Fruit fly (Drosophila melanogaster) whole organism, prepupa: ENCODE measurements around the gene CG7530.
A peak's percentile ranks its signal among the peaks of the same experiment; 100 is the strongest.

Experiments
- Blimp-1 ChIP-seq: fragments of 200-800 bp; sonication (Bioruptor generic); optimal IDR thresholded peaks from 3 replicates; lab custom pipeline; 2017; ENCODE audit warnings: missing biosample characterization, missing genetic modification characterization, mild to moderate bottlenecking, moderate library complexity, missing genetic modification reagents
- CG10669 ChIP-seq: fragments of 200-800 bp; sonication (Bioruptor generic); optimal IDR thresholded peaks from 3 replicates; lab custom pipeline; 2018; ENCODE audit warnings: missing biosample characterization, mild to moderate bottlenecking, missing genetic modification characterization, moderate library complexity
- CG11294 ChIP-seq: fragments of 200-800 bp; sonication (Bioruptor generic); IDR thresholded peaks from 2 replicates; pipeline ENCODE4 v1.3.6; 2022; ENCODE audit warnings: missing biosample characterization, missing genetic modification characterization
- CG11762 ChIP-seq: fragments of 200-800 bp; sonication (Bioruptor generic); optimal IDR thresholded peaks from 3 replicates; lab custom pipeline; 2016; ENCODE audit warnings: missing biosample characterization, missing genetic modification characterization; ENCODE audit not compliant: insufficient read depth
- CG11902 ChIP-seq: fragments of 200-800 bp; sonication (Bioruptor generic); optimal IDR thresholded peaks from 3 replicates; lab custom pipeline; 2016; ENCODE audit warnings: missing biosample characterization, missing genetic modification characterization
- CG15336 ChIP-seq: fragments of 200-800 bp; sonication (Bioruptor generic); IDR thresholded peaks from 2 replicates; pipeline ENCODE4 v1.3.6; 2022; ENCODE audit warnings: missing biosample characterization, missing genetic modification characterization
- CG1621 ChIP-seq: fragments of 200-800 bp; sonication (Bioruptor generic); optimal IDR thresholded peaks from 3 replicates; lab custom pipeline; 2018; ENCODE audit warnings: missing biosample characterization, mild to moderate bottlenecking, missing genetic modification characterization
- CG16779 ChIP-seq: fragments of 200-800 bp; sonication (Bioruptor generic); optimal IDR thresholded peaks from 3 replicates; lab custom pipeline; 2017; ENCODE audit warnings: missing biosample characterization, mild to moderate bottlenecking, missing genetic modification characterization
- CG3032 ChIP-seq: fragments of 200-800 bp; optimal IDR thresholded peaks from 2 replicates; lab custom pipeline; 2019; ENCODE audit warnings: missing biosample characterization, mild to moderate bottlenecking, missing genetic modification characterization, moderate library complexity
- CG31627 ChIP-seq: fragments of 200-800 bp; sonication (Bioruptor generic); optimal IDR thresholded peaks from 3 replicates; lab custom pipeline; 2016; ENCODE audit warnings: missing biosample characterization, missing genetic modification characterization
- CG32006 ChIP-seq: fragments of 200-800 bp; sonication (Bioruptor generic); optimal IDR thresholded peaks from 3 replicates; lab custom pipeline; 2017; ENCODE audit warnings: missing biosample characterization, mild to moderate bottlenecking, missing genetic modification characterization
- CG4318 ChIP-seq: fragments of 200-800 bp; sonication (Bioruptor generic); optimal IDR thresholded peaks from 3 replicates; lab custom pipeline; 2017; ENCODE audit warnings: missing biosample characterization, mild to moderate bottlenecking, missing genetic modification characterization
- CG6163 ChIP-seq: fragments of 200-800 bp; sonication (Bioruptor generic); IDR thresholded peaks from 3 replicates; pipeline ENCODE4 v1.3.6; 2022; ENCODE audit warnings: missing biosample characterization, missing genetic modification characterization
- CG6276 ChIP-seq: fragments of 200-800 bp; sonication (Bioruptor generic); optimal IDR thresholded peaks from 2 replicates; lab custom pipeline; 2017; ENCODE audit warnings: missing biosample characterization, mild to moderate bottlenecking, missing genetic modification characterization
- CG6792 ChIP-seq: fragments of 200-800 bp; sonication (Bioruptor generic); optimal IDR thresholded peaks from 3 replicates; lab custom pipeline; 2016; ENCODE audit warnings: missing biosample characterization, missing genetic modification characterization
- CG6808 ChIP-seq: fragments of 200-800 bp; sonication (Bioruptor generic); optimal IDR thresholded peaks from 3 replicates; lab custom pipeline; 2017; ENCODE audit warnings: missing biosample characterization, missing genetic modification characterization, mild to moderate bottlenecking, moderate library complexity, missing genetic modification reagents
- CG6854 ChIP-seq: fragments of 200-800 bp; sonication (Bioruptor generic); optimal IDR thresholded peaks from 2 replicates; lab custom pipeline; 2017; ENCODE audit warnings: missing biosample characterization, mild to moderate bottlenecking, missing genetic modification characterization
- CG7368 ChIP-seq: fragments of 200-800 bp; sonication (Bioruptor generic); optimal IDR thresholded peaks from 3 replicates; lab custom pipeline; 2016; ENCODE audit warnings: missing biosample characterization, missing genetic modification characterization
- CG8119 ChIP-seq: fragments of 200-800 bp; sonication (Bioruptor generic); IDR thresholded peaks from 3 replicates; pipeline ENCODE4 v1.3.6; 2022; ENCODE audit warnings: missing biosample characterization, missing genetic modification characterization
- CG8319 ChIP-seq: fragments of 200-800 bp; sonication (Bioruptor generic); optimal IDR thresholded peaks from 3 replicates; lab custom pipeline; 2016; ENCODE audit warnings: missing biosample characterization, missing genetic modification characterization
- CG8632 ChIP-seq: fragments of 200-800 bp; sonication (Bioruptor generic); optimal IDR thresholded peaks from 3 replicates; lab custom pipeline; 2016; ENCODE audit warnings: missing biosample characterization, missing genetic modification characterization
- Eip75B ChIP-seq: fragments of 200-800 bp; sonication (Bioruptor generic); optimal IDR thresholded peaks from 3 replicates; lab custom pipeline; 2016; ENCODE audit warnings: missing biosample characterization, missing genetic modification characterization
- Eip78C ChIP-seq: fragments of 200-800 bp; sonication (Bioruptor generic); peaks from one replicate; lab custom pipeline; 2016; ENCODE audit warnings: missing biosample characterization, missing genetic modification characterization
- Eip93F ChIP-seq: fragments of 200-800 bp; sonication (Bioruptor generic); optimal IDR thresholded peaks from 2 replicates; lab custom pipeline; 2016; ENCODE audit warnings: missing biosample characterization, mild to moderate bottlenecking, missing genetic modification characterization
- Ets21C ChIP-seq: fragments of 200-800 bp; sonication (Bioruptor generic); optimal IDR thresholded peaks from 3 replicates; lab custom pipeline; 2016; ENCODE audit warnings: missing biosample characterization, missing genetic modification characterization
- Gug ChIP-seq: fragments of 200-800 bp; sonication (Bioruptor generic); IDR thresholded peaks from 2 replicates; pipeline ENCODE4 v1.3.6; 2022; ENCODE audit warnings: missing biosample characterization, missing genetic modification characterization
- Hr38 ChIP-seq: sonication (Bioruptor generic); optimal IDR thresholded peaks from 2 replicates; lab custom pipeline; 2016; ENCODE audit warnings: missing biosample characterization, missing genetic modification characterization
- Hr4 ChIP-seq: fragments of 200-800 bp; sonication (Bioruptor generic); optimal IDR thresholded peaks from 3 replicates; lab custom pipeline; 2016; ENCODE audit warnings: missing biosample characterization, missing genetic modification characterization
- Lpt ChIP-seq: fragments of 200-800 bp; sonication (Bioruptor generic); optimal IDR thresholded peaks from 3 replicates; lab custom pipeline; 2016; ENCODE audit warnings: missing biosample characterization, missing genetic modification characterization
- Smox ChIP-seq: fragments of 200-800 bp; sonication (Bioruptor generic); optimal IDR thresholded peaks from 3 replicates; lab custom pipeline; 2016; ENCODE audit warnings: missing biosample characterization, missing genetic modification characterization
- Sox102F ChIP-seq: fragments of 200-800 bp; sonication (Bioruptor generic); optimal IDR thresholded peaks from 2 replicates; lab custom pipeline; 2016; ENCODE audit warnings: missing biosample characterization, mild to moderate bottlenecking, missing genetic modification characterization
- Sox14 ChIP-seq: fragments of 200-800 bp; sonication (Bioruptor generic); optimal IDR thresholded peaks from 3 replicates; lab custom pipeline; 2016; ENCODE audit warnings: missing biosample characterization, missing genetic modification characterization
- achi ChIP-seq: fragments of 200-800 bp; sonication (Bioruptor generic); optimal IDR thresholded peaks from 3 replicates; lab custom pipeline; 2016; ENCODE audit warnings: missing biosample characterization, missing genetic modification characterization
- acj6 ChIP-seq: fragments of 200-800 bp; sonication (Bioruptor generic); optimal IDR thresholded peaks from 3 replicates; lab custom pipeline; 2016; ENCODE audit warnings: missing biosample characterization, missing genetic modification characterization
- cyc ChIP-seq: fragments of 200-800 bp; sonication (Bioruptor generic); optimal IDR thresholded peaks from 3 replicates; lab custom pipeline; 2016; ENCODE audit warnings: missing biosample characterization, missing genetic modification characterization
- dac ChIP-seq: fragments of 200-800 bp; sonication (Bioruptor generic); optimal IDR thresholded peaks from 2 replicates; lab custom pipeline; 2017; ENCODE audit warnings: missing biosample characterization, mild to moderate bottlenecking, missing genetic modification characterization
- eg ChIP-seq: fragments of 200-800 bp; sonication (Bioruptor generic); IDR thresholded peaks from 3 replicates; pipeline ENCODE4 v1.3.6; 2022; ENCODE audit warnings: missing biosample characterization, missing genetic modification characterization
- esn ChIP-seq: fragments of 200-800 bp; sonication (Bioruptor generic); optimal IDR thresholded peaks from 2 replicates; lab custom pipeline; 2016; ENCODE audit warnings: missing biosample characterization, mild to moderate bottlenecking, missing genetic modification characterization, moderate library complexity
- fd59A ChIP-seq: fragments of 200-800 bp; sonication (Bioruptor generic); optimal IDR thresholded peaks from 2 replicates; lab custom pipeline; 2017; ENCODE audit warnings: missing biosample characterization, mild to moderate bottlenecking, missing genetic modification characterization, missing genetic modification reagents
- fkh ChIP-seq: fragments of 200-800 bp; sonication (Bioruptor generic); optimal IDR thresholded peaks from 3 replicates; lab custom pipeline; 2017; ENCODE audit warnings: missing biosample characterization, mild to moderate bottlenecking, missing genetic modification characterization, moderate library complexity
- lz ChIP-seq: fragments of 200-800 bp; sonication (Bioruptor generic); optimal IDR thresholded peaks from 3 replicates; lab custom pipeline; 2016; ENCODE audit warnings: missing biosample characterization, missing genetic modification characterization
- net ChIP-seq: fragments of 200-800 bp; sonication (Bioruptor generic); optimal IDR thresholded peaks from 3 replicates; lab custom pipeline; 2016; ENCODE audit warnings: missing biosample characterization, missing genetic modification characterization
- salr ChIP-seq, 2 experiments: fragments of 200-800 bp; sonication (Bioruptor generic); optimal IDR thresholded peaks; 3 replicates each; lab custom pipeline; 2016 to 2018; ENCODE audit warnings: missing biosample characterization in 2 of 2, missing genetic modification characterization in 2 of 2, mild to moderate bottlenecking in 1 of 2
- ss ChIP-seq, 2 experiments: fragments of 200-800 bp; sonication (Bioruptor generic); optimal IDR thresholded peaks; 2 replicates in 1 of 2; 3 replicates in 1 of 2; lab custom pipeline; 2017 to 2018; ENCODE audit warnings: mild to moderate bottlenecking in 2 of 2, missing biosample characterization in 2 of 2, missing genetic modification characterization in 2 of 2, moderate library complexity in 1 of 2
- svp ChIP-seq: fragments of 200-800 bp; sonication (Bioruptor generic); peaks from one replicate; lab custom pipeline; 2016; ENCODE audit warnings: missing biosample characterization, missing genetic modification characterization
- topi ChIP-seq: fragments of 200-800 bp; sonication (Bioruptor generic); optimal IDR thresholded peaks from 3 replicates; lab custom pipeline; 2016; ENCODE audit warnings: missing biosample characterization, missing genetic modification characterization
- vri ChIP-seq: fragments of 200-800 bp; sonication (Bioruptor generic); optimal IDR thresholded peaks from 3 replicates; lab custom pipeline; 2016; ENCODE audit warnings: missing biosample characterization, mild to moderate bottlenecking, missing genetic modification characterization

CG7530 gene

dm6 chr3R:14707703-14708643, 23.3 kb downstream of the CG7530 start:
- TF ChIP-seq ss (GFP tag; optimal IDR thresholded peaks at IDR 0.05; lab: Kevin White, UChicago) = no peak
- TF ChIP-seq Smox (GFP tag; lab: Kevin White, UChicago) = no peak
- TF ChIP-seq cyc (GFP tag; lab: Kevin White, UChicago) = no peak

dm6 chr3R:14706860-14707259, 24.4 kb downstream of the CG7530 start:
- peak; percentile 75 for TF ChIP-seq esn (GFP tag; lab: Kevin White, UChicago)
- peak; percentile 65 for TF ChIP-seq topi (GFP tag; lab: Kevin White, UChicago)
- TF ChIP-seq salr (GFP tag; optimal IDR thresholded peaks at IDR 0.05; lab: Kevin White, UChicago) = peak in 1 of 2 experiments; percentile 28
- peak; percentile 23 for TF ChIP-seq CG10669 (GFP tag; lab: Kevin White, UChicago)
- TF ChIP-seq CG15336 (GFP tag; lab: Robert Waterston, UW) = peak; percentile 82
- peak; percentile 83 for TF ChIP-seq svp (GFP tag; lab: Kevin White, UChicago)
- TF ChIP-seq Gug (GFP tag; lab: Robert Waterston, UW) = peak; percentile 53; the same call in 1 of the 2 replicates
- no peak for TF ChIP-seq fd59A (GFP tag; lab: Kevin White, UChicago)
- peak; percentile 75 for TF ChIP-seq CG6792 (GFP tag; lab: Kevin White, UChicago)
- TF ChIP-seq vri (GFP tag; lab: Kevin White, UChicago) = peak; percentile 14
- TF ChIP-seq dac = peak; percentile 51
- TF ChIP-seq CG11294 (GFP tag; lab: Robert Waterston, UW) = peak; percentile 56
- TF ChIP-seq Blimp-1 (GFP tag; lab: Kevin White, UChicago) = peak; percentile 40
- peak; percentile 78; the same call in 2 of the 3 replicates for TF ChIP-seq eg (GFP tag; lab: Robert Waterston, UW)
- TF ChIP-seq CG31627 (GFP tag; lab: Kevin White, UChicago) = peak; percentile 72
- TF ChIP-seq CG3032 (tag; lab: Kevin White, UChicago) = peak; percentile 10
- peak; percentile 49 for TF ChIP-seq Sox102F (GFP tag; lab: Kevin White, UChicago)
- TF ChIP-seq acj6 (GFP tag; lab: Kevin White, UChicago) = peak; percentile 71
- TF ChIP-seq Eip75B (GFP tag; lab: Kevin White, UChicago) = peak; percentile 62
- peak; percentile 64 for TF ChIP-seq Ets21C
- TF ChIP-seq Eip78C (GFP tag; lab: Kevin White, UChicago) = peak; percentile 93
- TF ChIP-seq CG8319 (GFP tag; lab: Kevin White, UChicago) = peak; percentile 58
- TF ChIP-seq Smox (GFP tag; lab: Kevin White, UChicago) = peak; percentile 58
- no peak for TF ChIP-seq Hr38 (GFP tag; lab: Kevin White, UChicago)
- peak; percentile 59 for TF ChIP-seq net (GFP tag; lab: Kevin White, UChicago)
- no peak for TF ChIP-seq fkh (GFP tag; lab: Kevin White, UChicago)
- no peak for TF ChIP-seq CG1621
- TF ChIP-seq lz (GFP tag; lab: Kevin White, UChicago) = peak; percentile 66
- peak; percentile 71 for TF ChIP-seq CG8119
- peak; percentile 36 for TF ChIP-seq Sox14
- TF ChIP-seq CG11902 (GFP tag; lab: Kevin White, UChicago) = peak; percentile 81
- peak; percentile 58 for TF ChIP-seq Hr4 (GFP tag; lab: Kevin White, UChicago)
- peak; percentile 63 for TF ChIP-seq CG8632 (GFP tag; lab: Kevin White, UChicago)
- TF ChIP-seq Lpt = peak; percentile 12
- peak; percentile 46 for TF ChIP-seq CG4318 (GFP tag; lab: Kevin White, UChicago)
- peak; percentile 34 for TF ChIP-seq CG6808 (GFP tag; lab: Kevin White, UChicago)
- no peak for TF ChIP-seq Eip93F (GFP tag; lab: Kevin White, UChicago)
- TF ChIP-seq cyc (GFP tag; lab: Kevin White, UChicago) = peak; percentile 69
- TF ChIP-seq CG6854 (GFP tag; lab: Kevin White, UChicago) = no peak
- peak; percentile 4 for TF ChIP-seq CG16779 (tag; lab: Kevin White, UChicago)
- TF ChIP-seq achi (GFP tag; lab: Kevin White, UChicago) = peak; percentile 43
- TF ChIP-seq CG7368 (GFP tag; lab: Kevin White, UChicago) = peak; percentile 70
- TF ChIP-seq CG11762 = peak; percentile 19
- peak; percentile 2 to 25 for TF ChIP-seq ss (GFP tag; optimal IDR thresholded peaks at IDR 0.05; lab: Kevin White, UChicago)
- TF ChIP-seq CG32006 (GFP tag; lab: Kevin White, UChicago) = peak; percentile 55
- TF ChIP-seq CG6276 = peak; percentile 1
- TF ChIP-seq CG6163 (GFP tag; lab: Robert Waterston, UW) = peak; percentile 84
